Fruit fly (Drosophila melanogaster): ENCODE results near the gene Nepl19.

Gene Nepl19

DNA sequence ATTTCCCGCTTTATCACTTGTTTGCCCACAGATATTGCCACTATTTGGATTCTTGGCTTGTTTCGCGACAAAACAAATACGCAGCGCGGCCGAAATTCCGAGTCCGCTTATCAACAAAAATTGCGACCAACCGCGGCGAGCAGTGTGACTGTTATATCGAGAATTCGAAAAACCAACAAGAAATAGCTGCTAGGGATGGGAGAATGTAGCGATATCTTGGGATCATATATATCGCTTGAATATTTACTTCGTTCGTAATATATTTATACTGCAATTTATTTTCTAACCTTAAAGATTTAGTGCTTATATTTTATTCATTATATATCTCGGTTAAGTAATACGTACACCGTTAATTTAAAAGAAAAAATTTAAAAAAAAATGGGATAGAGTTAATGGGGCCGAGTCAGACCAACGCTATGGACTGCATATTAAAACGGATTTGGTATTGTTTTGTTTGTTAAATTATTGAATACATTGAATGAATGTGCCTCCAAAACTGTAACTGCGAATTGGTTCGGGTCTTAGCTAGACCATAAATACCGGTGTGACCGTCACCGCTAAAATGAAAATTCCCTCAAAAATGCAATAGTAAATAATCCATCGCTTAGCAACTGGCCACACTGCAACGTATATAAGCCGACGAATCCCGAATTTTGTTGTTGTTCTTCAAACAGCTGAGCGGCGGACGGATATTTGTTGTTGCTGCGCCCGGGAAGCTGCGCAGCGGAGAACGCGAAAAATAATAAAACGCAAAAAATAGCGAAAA lies 35.1 kb downstream of the Nepl19 start, which contains the start of the genes Apc and spg (continued):
- TF ChIP-seq Asciz (GFP tag; optimal IDR thresholded peaks at IDR 0.05) (peak; percentile 37), CG4424 (GFP tag; optimal IDR thresholded peaks at IDR 0.05) (peak; percentile 12), luna (GFP tag; optimal IDR thresholded peaks at IDR 0.05) (no peak), emc (GFP tag; optimal IDR thresholded peaks at IDR 0.05) (no peak), grau (tag; optimal IDR thresholded peaks at IDR 0.05) (peak; percentile 31), CG10274 (GFP tag; optimal IDR thresholded peaks at IDR 0.05) (no peak), CkIIα-i1 (GFP tag; IDR thresholded peaks at IDR 0.05) (no peak), Dfd (GFP tag; optimal IDR thresholded peaks at IDR 0.05) (no peak), Nf-YA (GFP tag; IDR thresholded peaks at IDR 0.05) (0 out of 2 replicates have a peak, but pooled peaks have one; percentile 19), Lhr (GFP tag; optimal IDR thresholded peaks at IDR 0.05) (peak; percentile 95), CG10979 (tag; optimal IDR thresholded peaks at IDR 0.05) (peak; percentile 14), Ets65A (GFP tag) (peak; percentile 84), CG4854 (GFP tag; optimal IDR thresholded peaks at IDR 0.05) (no peak), CG11456 (GFP tag; IDR thresholded peaks at IDR 0.05) (no peak), CG12104 (GFP tag; optimal IDR thresholded peaks at IDR 0.05) (no peak), CG11398 (GFP tag; optimal IDR thresholded peaks at IDR 0.05) (peak; percentile 57), pita (GFP tag; optimal IDR thresholded peaks at IDR 0.05) (peak; percentile 82), otp (GFP tag; IDR thresholded peaks at IDR 0.05) (0 out of 3 replicates have a peak, but pooled peaks have one; percentile 26), CG10267 (tag; optimal IDR thresholded peaks at IDR 0.05) (peak; percentile 61), kni (GFP tag; optimal IDR thresholded peaks at IDR 0.05) (peak; percentile 16), dati (GFP tag; IDR thresholded peaks at IDR 0.05) (no peak), CG31441 (GFP tag; IDR thresholded peaks at IDR 0.05) (peak; percentile 36), CG7372 (GFP tag; IDR thresholded peaks at IDR 0.05) (no peak), CG16813 (GFP tag; IDR thresholded peaks at IDR 0.05; ENCODE audit: partially characterized antibody) (peak; percentile 83), cato (GFP tag; optimal IDR thresholded peaks at IDR 0.05; ENCODE audit: borderline replicate concordance) (peak; percentile 37), CG14710 (tag; optimal IDR thresholded peaks at IDR 0.05) (peak; percentile 74), CG18476 (GFP tag; optimal IDR thresholded peaks at IDR 0.05) (peak; percentile 51), dysf (GFP tag; IDR thresholded peaks at IDR 0.05) (peak; percentile 31; the same call in 1 of the 3 replicates), ewg (GFP tag; optimal IDR thresholded peaks at IDR 0.05) (peak; percentile 50), ken (GFP tag; IDR thresholded peaks at IDR 0.05) (peak; percentile 26; the same call in 1 of the 3 replicates), exex (tag; optimal IDR thresholded peaks at IDR 0.05) (no peak), ci (GFP tag; IDR thresholded peaks at IDR 0.05) (peak; percentile 86), Atf-2 (GFP tag; optimal IDR thresholded peaks at IDR 0.05) (no peak), zf30C (GFP tag; optimal IDR thresholded peaks at IDR 0.05) (no peak), CG1024 (GFP tag; IDR thresholded peaks at IDR 0.05) (no peak), CG2116 (GFP tag; optimal IDR thresholded peaks at IDR 0.05) (peak; percentile 49), phol (tag; optimal IDR thresholded peaks at IDR 0.05) (peak; percentile 59), Lpt (GFP tag; optimal IDR thresholded peaks at IDR 0.05) (no peak), Gug (GFP tag; IDR thresholded peaks at IDR 0.05) (0 out of 4 replicates have a peak, but pooled peaks have one; percentile 10), Elba2 (GFP tag; optimal IDR thresholded peaks at IDR 0.05) (no peak), Fer3 (tag; optimal IDR thresholded peaks at IDR 0.05) (peak; percentile 29), Mes4 (GFP tag; optimal IDR thresholded peaks at IDR 0.05) (peak; percentile 51), zfh2 (GFP tag; optimal IDR thresholded peaks at IDR 0.05) (no peak), nau (GFP tag; optimal IDR thresholded peaks at IDR 0.05) (peak; percentile 40), inv (GFP tag; IDR thresholded peaks at IDR 0.05; ENCODE audit: partially characterized antibody) (peak; percentile 61), CG17385 (GFP tag; optimal IDR thresholded peaks at IDR 0.05) (peak; percentile 23), oc (tag; optimal IDR thresholded peaks at IDR 0.05) (peak; percentile 17), CG42726 (GFP tag; IDR thresholded peaks at IDR 0.05; ENCODE audit: partially characterized antibody) (peak; percentile 69), her (GFP tag; optimal IDR thresholded peaks at IDR 0.05) (peak; percentile 34)

All from whole organism, embryonic.